Worm (Caenorhabditis elegans) whole organism, L3 larva: Measurements from ENCODE around the gene mop-25.1.

Experiments used
- ama-1 ChIP-seq: fragments of 150-350 bp; optimal IDR thresholded peaks from 2 replicates; lab custom pipeline; 2018
- ceh-82 ChIP-seq: fragments of 150-350 bp; optimal IDR thresholded peaks from 2 replicates; lab custom pipeline; 2014; ENCODE audit warnings: missing biosample characterization, missing genetic modification characterization
- ceh-9 ChIP-seq: sonication (generic microtip); optimal IDR thresholded peaks from 2 replicates; lab custom pipeline; 2018; ENCODE audit warnings: missing biosample characterization, missing genetic modification characterization
- fkh-10 ChIP-seq: sonication (generic microtip); optimal IDR thresholded peaks from 2 replicates; lab custom pipeline; 2017; ENCODE audit warnings: missing biosample characterization, missing genetic modification reagents, missing genetic modification characterization
- lin-15B ChIP-seq: fragments of 150-350 bp; optimal IDR thresholded peaks from 2 replicates; lab custom pipeline; 2014; ENCODE audit warnings: missing biosample characterization, missing genetic modification characterization
- lin-39 ChIP-seq: fragments of 150-350 bp; optimal IDR thresholded peaks from 2 replicates; lab custom pipeline; 2018; ENCODE audit warnings: missing biosample characterization, missing genetic modification reagents, missing genetic modification characterization
- ztf-11 ChIP-seq: fragments of 150-350 bp; optimal IDR thresholded peaks from 2 replicates; lab custom pipeline; 2014; ENCODE audit warnings: missing biosample characterization, missing genetic modification characterization

DNA sequence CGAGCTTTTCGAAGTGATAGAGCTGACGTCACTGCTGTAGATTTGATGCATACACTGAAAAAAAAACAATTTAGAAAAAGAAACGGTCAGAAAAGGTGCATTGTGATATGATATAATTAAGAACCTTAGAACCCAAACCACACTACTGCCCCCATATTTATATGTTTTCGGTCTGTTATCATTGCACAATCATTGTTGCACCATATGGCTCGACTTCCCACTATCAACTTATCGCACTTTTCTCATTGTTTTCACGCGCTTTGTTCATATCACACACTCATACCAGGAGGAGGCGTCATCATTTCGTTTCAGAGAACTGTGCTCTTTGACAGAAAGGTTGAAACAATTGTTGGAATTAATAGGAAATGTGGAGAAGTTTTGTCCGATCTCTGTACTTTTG lies 3.1 kb upstream of the mop-25.1 start:
- TF ChIP-seq ama-1 (lab: Kevin White, UChicago) (no peak), lin-15B (tag; lab: Kevin White, UChicago) (no peak), fkh-10 (GFP tag; lab: Kevin White, UChicago) (no peak), ceh-82 (tag; lab: Kevin White, UChicago) (no peak), lin-39 (no peak), ztf-11 (tag; lab: Kevin White, UChicago) (no peak), ceh-9 (tag; lab: Kevin White, UChicago) (no peak)
